Fruit fly (Drosophila melanogaster) S2 (cell line): Measurements from ENCODE around the gene CG1544.

ENCODE experiments used
- CG8478 ChIP-seq: fragments of >200 bp; optimal IDR thresholded peaks from 2 replicates; lab custom pipeline; 2018
- CTCF ChIP-seq, 2 experiments: fragments of >200 bp; optimal IDR thresholded peaks; 2 replicates each; lab custom pipeline; 2018

- TF ChIP-seq CG8478: no peak
- no peak for TF ChIP-seq CTCF (optimal IDR thresholded peaks at IDR 0.05; lab: Kevin White, UChicago)
Measured at dm6 chr3R:31194627-31195026, 2.1 kb upstream of the CG1544 start.
